Worm (Caenorhabditis elegans) whole organism, midembryonic: ENCODE results near the gene znf-207.

Experiments
- T22C8.4 ChIP-seq: fragments of 200-800 bp; sonication (Bioruptor generic); IDR thresholded peaks from 2 replicates; pipeline ENCODE4 v1.3.6; 2022; ENCODE audit warnings: missing genetic modification characterization, missing compliant biosample characterization
- cog-1 ChIP-seq: sonication (generic microtip); optimal IDR thresholded peaks from 2 replicates; lab custom pipeline; 2016; ENCODE audit warnings: missing genetic modification characterization, missing compliant biosample characterization
- flt-1 ChIP-seq: fragments of 200-800 bp; sonication (Bioruptor generic); IDR thresholded peaks from 2 replicates; pipeline ENCODE4 v1.3.6; 2022; ENCODE audit warnings: missing genetic modification characterization, missing compliant biosample characterization
- med-1 ChIP-seq: sonication (generic microtip); optimal IDR thresholded peaks from 2 replicates; lab custom pipeline; 2017; ENCODE audit warnings: missing genetic modification characterization, mild to moderate bottlenecking, missing compliant biosample characterization, antibody characterized with exemption, missing genetic modification reagents; ENCODE audit not compliant: insufficient read depth
- tab-1 ChIP-seq: fragments of 200-800 bp; sonication (Bioruptor generic); IDR thresholded peaks from 2 replicates; pipeline ENCODE4 v1.3.6; 2022; ENCODE audit warnings: missing genetic modification characterization, missing compliant biosample characterization
- ztf-23 ChIP-seq: fragments of 200-800 bp; sonication (Bioruptor generic); IDR thresholded peaks from 2 replicates; pipeline ENCODE4 v1.3.6; 2022; ENCODE audit warnings: missing genetic modification reagents, missing genetic modification characterization, missing compliant biosample characterization
- ztf-29 ChIP-seq: fragments of 200-800 bp; sonication (Bioruptor generic); IDR thresholded peaks from 2 replicates; pipeline ENCODE4 v1.3.6; 2022; ENCODE audit warnings: missing genetic modification reagents, missing genetic modification characterization, missing compliant biosample characterization

DNA sequence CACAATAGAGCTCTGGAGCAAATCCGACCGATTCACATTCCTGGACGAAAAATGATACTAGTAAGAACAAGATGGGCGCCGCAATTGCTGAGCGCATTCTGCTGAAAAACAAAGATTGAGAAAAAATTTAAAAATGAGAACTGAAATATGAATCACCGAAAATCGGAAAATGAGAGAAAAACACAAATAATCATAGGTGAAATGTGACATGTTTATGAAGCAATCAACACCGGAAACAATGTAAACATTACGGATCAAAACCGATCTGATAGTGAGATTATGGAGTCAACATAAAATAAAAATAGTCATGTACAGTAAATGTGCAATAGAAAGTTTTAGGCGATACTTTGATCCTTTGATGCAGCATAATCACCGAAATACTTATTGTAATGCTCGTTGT, 3.1 kb downstream of the znf-207 start, which contains the start of gene dnj-2:
- no peak for TF ChIP-seq flt-1 (GFP tag; lab: Robert Waterston, UW)
- TF ChIP-seq ztf-29 (GFP tag; lab: Robert Waterston, UW), result no peak
- no peak for TF ChIP-seq ztf-23 (GFP tag; lab: Robert Waterston, UW)
- no peak for TF ChIP-seq cog-1
- no peak for TF ChIP-seq med-1 (GFP tag; lab: Kevin White, UChicago)
- TF ChIP-seq tab-1 (GFP tag; lab: Robert Waterston, UW), result no peak
- TF ChIP-seq T22C8.4 (GFP tag; lab: Robert Waterston, UW), result no peak
